Fruit fly (Drosophila melanogaster): ENCODE results near the gene Hpf1.

DNA sequence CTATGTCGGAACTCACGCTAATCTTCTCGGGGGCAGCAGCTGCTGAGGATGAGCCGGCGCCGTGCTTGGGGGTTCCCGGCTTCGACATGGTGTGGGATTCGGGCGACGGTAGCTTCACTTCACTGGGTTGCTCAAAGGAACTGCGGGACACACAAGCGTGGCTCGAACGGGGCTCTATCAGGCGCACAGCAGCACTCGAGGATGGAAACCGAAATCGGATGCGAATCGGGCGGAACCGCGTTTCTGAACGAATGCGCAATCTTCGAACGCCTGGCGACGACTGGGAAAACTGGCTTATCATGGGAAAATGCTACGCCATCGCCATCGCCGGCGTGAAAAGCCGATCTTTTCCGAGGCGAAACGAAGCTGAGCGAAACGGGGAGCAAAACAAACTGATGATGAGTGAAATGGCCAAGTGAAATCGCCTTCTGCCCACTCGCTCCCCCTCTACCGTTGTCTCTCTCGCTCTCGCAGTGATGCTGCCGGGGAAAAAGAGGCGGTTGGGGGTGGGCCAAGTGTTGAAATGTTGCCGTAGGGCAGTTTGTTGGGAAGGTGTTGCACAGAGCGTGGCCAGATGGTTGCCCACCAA lies 20.0 kb upstream of the Hpf1 start:
- TF ChIP-seq NC2α (GFP tag; optimal IDR thresholded peaks at IDR 0.05) (no peak), CoRest (tag; optimal IDR thresholded peaks at IDR 0.05) (no peak), repo (GFP tag; optimal IDR thresholded peaks at IDR 0.05) (no peak), BEAF-32 (GFP tag; optimal IDR thresholded peaks at IDR 0.05) (no peak), CG31441 (GFP tag; IDR thresholded peaks at IDR 0.05) (no peak), Hr3 (GFP tag; optimal IDR thresholded peaks at IDR 0.05) (no peak), HHEX (GFP tag; optimal IDR thresholded peaks at IDR 0.05) (no peak), tna (GFP tag; IDR thresholded peaks at IDR 0.05; ENCODE audit: partially characterized antibody) (no peak), tll (GFP tag; optimal IDR thresholded peaks at IDR 0.05) (no peak), gro (GFP tag; optimal IDR thresholded peaks at IDR 0.05) (no peak), bigmax (GFP tag; optimal IDR thresholded peaks at IDR 0.05) (no peak), CG17328 (GFP tag; IDR thresholded peaks at IDR 0.05) (no peak)

All from whole organism, embryonic.